Fruit fly (Drosophila melanogaster) whole organism, wandering third instar larva: ENCODE measurements around the gene aub.
A peak's percentile ranks its signal among the peaks of the same experiment; 100 is the strongest.

Experiments used
- Abd-B ChIP-seq: fragments of >200 bp; optimal IDR thresholded peaks from 2 replicates; lab custom pipeline; 2017; ENCODE audit warnings: missing biosample characterization, missing genetic modification characterization
- CG32264 ChIP-seq: fragments of 200-800 bp; sonication (Bioruptor generic); optimal IDR thresholded peaks from 2 replicates; lab custom pipeline; 2016; ENCODE audit warnings: missing biosample characterization, missing genetic modification characterization
- CG9705 ChIP-seq: fragments of 200-800 bp; sonication (Bioruptor generic); optimal IDR thresholded peaks from 2 replicates; lab custom pipeline; 2018; ENCODE audit warnings: missing biosample characterization, mild to moderate bottlenecking, missing genetic modification characterization
- CrebA ChIP-seq: fragments of 200-800 bp; sonication (Bioruptor generic); optimal IDR thresholded peaks from 2 replicates; lab custom pipeline; 2016; ENCODE audit warnings: missing biosample characterization, mild to moderate bottlenecking, missing genetic modification characterization, borderline replicate concordance
- Dfd ChIP-seq: fragments of >200 bp; optimal IDR thresholded peaks from 2 replicates; lab custom pipeline; 2017; ENCODE audit warnings: missing biosample characterization, missing genetic modification characterization
- Dif ChIP-seq: fragments of 200-275, 200-300 bp; sonication (Bioruptor generic); optimal IDR thresholded peaks from 2 replicates; lab custom pipeline; 2018; ENCODE audit warnings: missing biosample characterization, missing genetic modification characterization; ENCODE audit not compliant: partially characterized antibody
- GATAd ChIP-seq: sonication (Bioruptor generic); optimal IDR thresholded peaks from 2 replicates; lab custom pipeline; 2016; ENCODE audit warnings: missing biosample characterization, missing genetic modification characterization
- HLH106 ChIP-seq: fragments of 200-800 bp; optimal IDR thresholded peaks from 3 replicates; lab custom pipeline; 2019; ENCODE audit warnings: missing biosample characterization, mild to moderate bottlenecking, missing genetic modification characterization, moderate library complexity
- Hnf4 ChIP-seq: fragments of 200-800 bp; sonication (Bioruptor generic); optimal IDR thresholded peaks from 2 replicates; lab custom pipeline; 2016; ENCODE audit warnings: missing biosample characterization, mild to moderate bottlenecking, missing genetic modification characterization
- Hr78 ChIP-seq: fragments of >200 bp; optimal IDR thresholded peaks from 2 replicates; lab custom pipeline; 2017; ENCODE audit warnings: missing biosample characterization, missing genetic modification characterization
- Hr83 ChIP-seq: fragments of 200-300 bp; sonication (Bioruptor generic); optimal IDR thresholded peaks from 2 replicates; lab custom pipeline; 2016; ENCODE audit warnings: missing biosample characterization, mild to moderate bottlenecking, missing genetic modification characterization, moderate library complexity; ENCODE audit not compliant: poor library complexity, severe bottlenecking
- Jra ChIP-seq: sonication (Bioruptor generic); optimal IDR thresholded peaks from 2 replicates; lab custom pipeline; 2016; ENCODE audit warnings: missing biosample characterization, missing genetic modification characterization
- Mio ChIP-seq: sonication (Bioruptor generic); optimal IDR thresholded peaks from 2 replicates; lab custom pipeline; 2016; ENCODE audit warnings: missing biosample characterization, missing genetic modification characterization
- Myc ChIP-seq: fragments of >200 bp; optimal IDR thresholded peaks from 2 replicates; lab custom pipeline; 2017
- N ChIP-seq: fragments of >200 bp; optimal IDR thresholded peaks from 2 replicates; lab custom pipeline; 2018; ENCODE audit warnings: missing biosample characterization, missing external identifiers, missing genetic modification characterization
- OdsH ChIP-seq: fragments of 200-800 bp; sonication (Bioruptor generic); optimal IDR thresholded peaks from 2 replicates; lab custom pipeline; 2016; ENCODE audit warnings: missing biosample characterization, mild to moderate bottlenecking, missing genetic modification characterization
- Rel ChIP-seq, 2 experiments: fragments of 200-800 bp; sonication (Bioruptor generic) in 1 of 2; optimal IDR thresholded peaks; 2 replicates in 1 of 2; 3 replicates in 1 of 2; lab custom pipeline; 2016 to 2019; ENCODE audit warnings: mild to moderate bottlenecking in 2 of 2, missing biosample characterization in 2 of 2, missing genetic modification characterization in 2 of 2, moderate library complexity in 1 of 2
- Sp1 ChIP-seq: fragments of 200-800 bp; sonication (Bioruptor generic); optimal IDR thresholded peaks from 3 replicates; lab custom pipeline; 2019; ENCODE audit warnings: missing biosample characterization, mild to moderate bottlenecking, missing genetic modification characterization, moderate library complexity
- Vsx2 ChIP-seq: fragments of 200-300, 225-300 bp; sonication (Bioruptor generic); optimal IDR thresholded peaks from 2 replicates; lab custom pipeline; 2018; ENCODE audit warnings: missing biosample characterization, missing genetic modification characterization; ENCODE audit not compliant: partially characterized antibody
- br ChIP-seq: fragments of 200-800 bp; sonication (Bioruptor generic); optimal IDR thresholded peaks from 2 replicates; lab custom pipeline; 2016; ENCODE audit warnings: missing biosample characterization, missing genetic modification characterization
- brk ChIP-seq: fragments of 200-800 bp; sonication (Bioruptor generic); optimal IDR thresholded peaks from 2 replicates; lab custom pipeline; 2016; ENCODE audit warnings: missing biosample characterization, mild to moderate bottlenecking, missing genetic modification characterization
- dl ChIP-seq, 2 experiments: fragments of 175-275, 200-275 bp in 1 of 2; fragments of 200-275 bp in 1 of 2; sonication (Bioruptor generic); optimal IDR thresholded peaks; lab custom pipeline; 2018; ENCODE audit warnings: mild to moderate bottlenecking in 2 of 2, missing biosample characterization in 2 of 2, missing genetic modification characterization in 2 of 2, moderate library complexity in 2 of 2; ENCODE audit not compliant: partially characterized antibody in 2 of 2, insufficient read depth in 1 of 2
- dmrt93B ChIP-seq: fragments of 200-800 bp; sonication (Bioruptor generic); optimal IDR thresholded peaks from 2 replicates; lab custom pipeline; 2018; ENCODE audit warnings: missing biosample characterization, mild to moderate bottlenecking, missing genetic modification characterization
- dsf ChIP-seq: sonication (Bioruptor generic); optimal IDR thresholded peaks from 2 replicates; lab custom pipeline; 2016; ENCODE audit warnings: missing biosample characterization, missing genetic modification characterization, borderline replicate concordance
- ey ChIP-seq: fragments of 200-800 bp; sonication (Bioruptor generic); optimal IDR thresholded peaks from 2 replicates; lab custom pipeline; 2016; ENCODE audit warnings: missing biosample characterization, missing genetic modification characterization
- foxo ChIP-seq, 2 experiments: fragments of 200-800 bp; sonication (Bioruptor generic); optimal IDR thresholded peaks; 2 replicates in 1 of 2; 3 replicates in 1 of 2; lab custom pipeline; 2016 to 2017; ENCODE audit warnings: missing biosample characterization in 2 of 2, missing genetic modification characterization in 2 of 2
- fru ChIP-seq: fragments of 200-800 bp; sonication (Bioruptor generic); optimal IDR thresholded peaks from 3 replicates; lab custom pipeline; 2016; ENCODE audit warnings: missing biosample characterization, mild to moderate bottlenecking, missing genetic modification characterization
- h ChIP-seq: fragments of 200-800 bp; sonication (Bioruptor generic); optimal IDR thresholded peaks from 3 replicates; lab custom pipeline; 2016; ENCODE audit warnings: missing biosample characterization, mild to moderate bottlenecking, missing genetic modification characterization
- jim ChIP-seq: fragments of 175-275, 200-325 bp; sonication (Bioruptor generic); optimal IDR thresholded peaks from 2 replicates; lab custom pipeline; 2016; ENCODE audit warnings: missing biosample characterization, mild to moderate bottlenecking, missing genetic modification characterization
- lola ChIP-seq: fragments of >200 bp; optimal IDR thresholded peaks from 2 replicates; lab custom pipeline; 2017; ENCODE audit warnings: missing biosample characterization, missing genetic modification characterization
- pan ChIP-seq: fragments of >200 bp; optimal IDR thresholded peaks from 2 replicates; lab custom pipeline; 2017
- psq ChIP-seq: fragments of 200-800 bp; sonication (Bioruptor generic); optimal IDR thresholded peaks from 3 replicates; lab custom pipeline; 2017; ENCODE audit warnings: missing biosample characterization, mild to moderate bottlenecking, missing genetic modification characterization, moderate library complexity
- rgr ChIP-seq: fragments of 200-800 bp; sonication (Bioruptor generic); optimal IDR thresholded peaks from 3 replicates; lab custom pipeline; 2016; ENCODE audit warnings: missing biosample characterization, mild to moderate bottlenecking, missing genetic modification characterization
- sage ChIP-seq: fragments of 200-800 bp; sonication (Bioruptor generic); optimal IDR thresholded peaks from 2 replicates; lab custom pipeline; 2016; ENCODE audit warnings: missing biosample characterization, mild to moderate bottlenecking, missing genetic modification characterization
- sv ChIP-seq: fragments of 200-800 bp; sonication (Bioruptor generic); optimal IDR thresholded peaks from 3 replicates; lab custom pipeline; 2016; ENCODE audit warnings: missing biosample characterization, missing genetic modification characterization
- tai ChIP-seq: sonication (Bioruptor generic); optimal IDR thresholded peaks from 2 replicates; lab custom pipeline; 2016; ENCODE audit warnings: missing biosample characterization, missing genetic modification characterization
- usp ChIP-seq: fragments of >200 bp; optimal IDR thresholded peaks from 2 replicates; lab custom pipeline; 2017; ENCODE audit warnings: missing biosample characterization, missing genetic modification characterization
- woc ChIP-seq: sonication (Bioruptor generic); optimal IDR thresholded peaks from 2 replicates; lab custom pipeline; 2016; ENCODE audit warnings: missing biosample characterization, mild to moderate bottlenecking, missing genetic modification characterization

Gene aub

DNA sequence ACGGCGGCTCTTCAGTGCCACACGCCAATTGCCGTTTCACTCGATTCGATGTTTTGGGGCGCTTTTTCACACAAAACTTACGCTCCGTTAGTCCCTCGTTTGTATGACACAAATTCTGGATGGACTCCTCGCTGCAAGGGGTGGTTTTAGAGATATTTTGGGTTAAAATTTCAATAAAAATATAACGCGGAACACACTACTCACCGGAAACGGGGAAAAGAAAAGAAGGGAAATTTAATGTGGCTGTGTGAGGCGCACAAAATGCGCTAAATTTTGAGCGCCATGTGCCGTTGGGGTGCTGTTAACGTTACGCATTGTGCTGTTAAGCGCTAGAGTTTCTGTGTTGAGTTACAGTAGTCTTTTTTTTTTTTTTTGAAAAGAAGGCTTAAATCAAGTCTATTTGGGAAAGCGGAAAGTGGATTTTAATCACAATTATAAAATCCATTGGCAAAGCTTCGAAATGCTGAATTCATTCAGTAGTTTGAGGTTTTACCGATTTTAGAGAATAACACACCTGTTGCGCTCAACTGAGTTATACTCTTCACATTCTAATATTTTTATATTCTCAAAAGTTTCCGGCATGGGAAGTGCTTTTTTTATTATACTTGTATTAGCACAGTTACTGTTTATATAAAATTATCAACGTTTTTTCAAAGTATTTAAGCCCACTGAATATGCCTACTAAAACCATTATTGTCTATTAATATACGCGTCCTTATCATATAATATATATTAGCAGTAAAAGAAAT, 2.8 kb upstream of the aub start, which contains the start of gene RpL9:
RpL9 (minus strand) TSS at position 265 of the 749 bp plus-strand sequence.
- TF ChIP-seq woc (GFP tag; lab: Kevin White, UChicago) (no peak), Abd-B (GFP tag; lab: Kevin White, UChicago) (no peak), CrebA (no peak), usp (GFP tag; lab: Kevin White, UChicago) (no peak), psq (peak; percentile 32), br (peak; percentile 61), Rel (GFP tag; optimal IDR thresholded peaks at IDR 0.05; lab: Kevin White, UChicago) (no peak), Rel (tag; optimal IDR thresholded peaks at IDR 0.05; lab: Kevin White, UChicago) (no peak), Vsx2 (GFP tag; lab: Kevin White, UChicago) (no peak), dl (GFP tag; optimal IDR thresholded peaks at IDR 0.05; lab: Kevin White, UChicago; ENCODE audit: insufficient read depth in 1 of 2, partially characterized antibody in 2 of 2) (no peak), fru (GFP tag; lab: Kevin White, UChicago) (no peak), Dfd (GFP tag; lab: Kevin White, UChicago) (no peak), Dif (GFP tag; lab: Kevin White, UChicago) (no peak), Myc (peak; percentile 59), Hr78 (GFP tag; lab: Kevin White, UChicago) (no peak), ey (GFP tag; lab: Kevin White, UChicago) (peak; percentile 4), Jra (GFP tag; lab: Kevin White, UChicago) (peak; percentile 19), lola (GFP tag; lab: Kevin White, UChicago) (no peak), CG32264 (GFP tag; lab: Kevin White, UChicago) (no peak), sv (GFP tag; lab: Kevin White, UChicago) (no peak), Hnf4 (GFP tag; lab: Kevin White, UChicago) (peak; percentile 22), dsf (no peak), OdsH (GFP tag; lab: Kevin White, UChicago) (peak; percentile 46), h (GFP tag; lab: Kevin White, UChicago) (peak; percentile 62), dmrt93B (GFP tag; lab: Kevin White, UChicago) (peak; percentile 60), Hr83 (GFP tag; lab: Kevin White, UChicago) (peak; percentile 87), CG9705 (GFP tag; lab: Kevin White, UChicago) (peak; percentile 52), rgr (GFP tag; lab: Kevin White, UChicago) (no peak), Mio (no peak), tai (GFP tag; lab: Kevin White, UChicago) (no peak), N (no peak), Sp1 (GFP tag; lab: Kevin White, UChicago) (peak; percentile 80), sage (GFP tag; lab: Kevin White, UChicago) (no peak), jim (GFP tag; lab: Kevin White, UChicago) (no peak), brk (GFP tag; lab: Kevin White, UChicago) (no peak), GATAd (GFP tag; lab: Kevin White, UChicago) (no peak), HLH106 (tag; lab: Kevin White, UChicago) (no peak), pan (lab: Kevin White, UChicago) (no peak), foxo (GFP tag; optimal IDR thresholded peaks at IDR 0.05; lab: Kevin White, UChicago) (no peak)
- TF ChIP-seq, all 38 proteins: peak for 12

DNA sequence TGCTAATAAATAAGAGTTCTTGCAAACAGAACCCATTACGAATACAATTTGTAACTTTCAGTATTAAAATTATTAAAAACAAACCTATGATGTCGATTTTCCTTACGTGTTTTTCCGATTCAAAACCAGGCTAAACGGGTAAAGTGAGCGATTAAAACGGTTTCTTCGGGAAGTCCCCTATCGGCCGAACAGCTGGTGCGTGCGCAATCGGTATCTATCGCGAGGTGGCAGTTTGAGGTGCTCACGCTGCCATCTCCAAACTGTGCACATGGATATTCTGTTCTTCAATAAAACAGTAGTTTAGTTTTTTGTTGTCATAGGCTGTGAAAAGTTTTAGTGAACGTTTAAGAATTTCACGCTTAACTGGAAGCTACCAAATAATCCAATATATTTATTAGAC, 12.1 kb downstream of the aub start, which contains the start of gene TTLL4A:
TTLL4A (plus strand) TSS at position 240 of the 400 bp plus-strand sequence.
- TF ChIP-seq sage (GFP tag; lab: Kevin White, UChicago) (peak; percentile 18), Abd-B (GFP tag; lab: Kevin White, UChicago) (no peak), rgr (GFP tag; lab: Kevin White, UChicago) (no peak), lola (GFP tag; lab: Kevin White, UChicago) (no peak), sv (GFP tag; lab: Kevin White, UChicago) (peak; percentile 17), woc (GFP tag; lab: Kevin White, UChicago) (peak; percentile 45), dmrt93B (GFP tag; lab: Kevin White, UChicago) (no peak), N (no peak), GATAd (GFP tag; lab: Kevin White, UChicago) (no peak), Hr78 (GFP tag; lab: Kevin White, UChicago) (no peak), ey (GFP tag; lab: Kevin White, UChicago) (no peak), Vsx2 (GFP tag; lab: Kevin White, UChicago) (no peak), Rel (GFP tag; optimal IDR thresholded peaks at IDR 0.05; lab: Kevin White, UChicago) (no peak), Rel (tag; optimal IDR thresholded peaks at IDR 0.05; lab: Kevin White, UChicago) (peak; percentile 100), dl (GFP tag; optimal IDR thresholded peaks at IDR 0.05; lab: Kevin White, UChicago; ENCODE audit: insufficient read depth in 1 of 2, partially characterized antibody in 2 of 2) (no peak), HLH106 (tag; lab: Kevin White, UChicago) (no peak), Jra (GFP tag; lab: Kevin White, UChicago) (no peak), Sp1 (GFP tag; lab: Kevin White, UChicago) (no peak), psq (no peak), br (no peak), h (GFP tag; lab: Kevin White, UChicago) (no peak), CG9705 (GFP tag; lab: Kevin White, UChicago) (no peak), fru (GFP tag; lab: Kevin White, UChicago) (no peak), CrebA (no peak), jim (GFP tag; lab: Kevin White, UChicago) (no peak), brk (GFP tag; lab: Kevin White, UChicago) (peak; percentile 58), foxo (GFP tag; optimal IDR thresholded peaks at IDR 0.05; lab: Kevin White, UChicago) (no peak), usp (GFP tag; lab: Kevin White, UChicago) (no peak), Hnf4 (GFP tag; lab: Kevin White, UChicago) (peak; percentile 68), Dfd (GFP tag; lab: Kevin White, UChicago) (no peak), Dif (GFP tag; lab: Kevin White, UChicago) (no peak), dsf (no peak), Mio (no peak), Myc (peak; percentile 22), tai (GFP tag; lab: Kevin White, UChicago) (peak; percentile 57), pan (lab: Kevin White, UChicago) (no peak), Hr83 (GFP tag; lab: Kevin White, UChicago) (peak; percentile 68), CG32264 (GFP tag; lab: Kevin White, UChicago) (no peak)
